Fruit fly (Drosophila melanogaster) whole organism, wandering third instar larva: ENCODE measurements around the gene CG4238.

Experiments
- GATAd ChIP-seq: sonication (Bioruptor generic); optimal IDR thresholded peaks from 2 replicates; lab custom pipeline; 2016; ENCODE audit warnings: missing biosample characterization, missing genetic modification characterization
- Mio ChIP-seq: sonication (Bioruptor generic); optimal IDR thresholded peaks from 2 replicates; lab custom pipeline; 2016; ENCODE audit warnings: missing biosample characterization, missing genetic modification characterization
- OdsH ChIP-seq: fragments of 200-800 bp; sonication (Bioruptor generic); optimal IDR thresholded peaks from 2 replicates; lab custom pipeline; 2016; ENCODE audit warnings: missing biosample characterization, mild to moderate bottlenecking, missing genetic modification characterization
- br ChIP-seq: fragments of 200-800 bp; sonication (Bioruptor generic); optimal IDR thresholded peaks from 2 replicates; lab custom pipeline; 2016; ENCODE audit warnings: missing biosample characterization, missing genetic modification characterization
- foxo ChIP-seq, 2 experiments: fragments of 200-800 bp; sonication (Bioruptor generic); optimal IDR thresholded peaks; 2 replicates in 1 of 2; 3 replicates in 1 of 2; lab custom pipeline; 2016 to 2017; ENCODE audit warnings: missing biosample characterization in 2 of 2, missing genetic modification characterization in 2 of 2
- h ChIP-seq: fragments of 200-800 bp; sonication (Bioruptor generic); optimal IDR thresholded peaks from 3 replicates; lab custom pipeline; 2016; ENCODE audit warnings: missing biosample characterization, mild to moderate bottlenecking, missing genetic modification characterization
- lola ChIP-seq: fragments of >200 bp; optimal IDR thresholded peaks from 2 replicates; lab custom pipeline; 2017; ENCODE audit warnings: missing biosample characterization, missing genetic modification characterization
- pan ChIP-seq: fragments of >200 bp; optimal IDR thresholded peaks from 2 replicates; lab custom pipeline; 2017
- psq ChIP-seq: fragments of 200-800 bp; sonication (Bioruptor generic); optimal IDR thresholded peaks from 3 replicates; lab custom pipeline; 2017; ENCODE audit warnings: missing biosample characterization, mild to moderate bottlenecking, missing genetic modification characterization, moderate library complexity
- usp ChIP-seq: fragments of >200 bp; optimal IDR thresholded peaks from 2 replicates; lab custom pipeline; 2017; ENCODE audit warnings: missing biosample characterization, missing genetic modification characterization
- woc ChIP-seq: sonication (Bioruptor generic); optimal IDR thresholded peaks from 2 replicates; lab custom pipeline; 2016; ENCODE audit warnings: missing biosample characterization, mild to moderate bottlenecking, missing genetic modification characterization

dm6 chr2L:2010335-2011061 is 839 bp downstream of the CG4238 start:
- TF ChIP-seq woc (no peak), Mio (no peak), psq (GFP tag; lab: Kevin White, UChicago) (no peak), foxo (GFP tag; optimal IDR thresholded peaks at IDR 0.05; lab: Kevin White, UChicago) (no peak), lola (GFP tag; lab: Kevin White, UChicago) (no peak), GATAd (GFP tag; lab: Kevin White, UChicago) (no peak), usp (GFP tag; lab: Kevin White, UChicago) (no peak), br (GFP tag; lab: Kevin White, UChicago) (no peak), OdsH (GFP tag; lab: Kevin White, UChicago) (no peak), h (GFP tag; lab: Kevin White, UChicago) (no peak), pan (lab: Kevin White, UChicago) (no peak)
